Fruit fly (Drosophila melanogaster) whole organism, wandering third instar larva: ENCODE data around the gene CG46427.

Experiments used
- Abd-B ChIP-seq: fragments of >200 bp; optimal IDR thresholded peaks from 2 replicates; lab custom pipeline; 2017; ENCODE audit warnings: missing biosample characterization, missing genetic modification characterization
- CG32264 ChIP-seq: fragments of 200-800 bp; sonication (Bioruptor generic); optimal IDR thresholded peaks from 2 replicates; lab custom pipeline; 2016; ENCODE audit warnings: missing biosample characterization, missing genetic modification characterization
- Dfd ChIP-seq: fragments of >200 bp; optimal IDR thresholded peaks from 2 replicates; lab custom pipeline; 2017; ENCODE audit warnings: missing biosample characterization, missing genetic modification characterization
- GATAd ChIP-seq: sonication (Bioruptor generic); optimal IDR thresholded peaks from 2 replicates; lab custom pipeline; 2016; ENCODE audit warnings: missing biosample characterization, missing genetic modification characterization
- Hr78 ChIP-seq: fragments of >200 bp; optimal IDR thresholded peaks from 2 replicates; lab custom pipeline; 2017; ENCODE audit warnings: missing biosample characterization, missing genetic modification characterization
- Myc ChIP-seq: fragments of >200 bp; optimal IDR thresholded peaks from 2 replicates; lab custom pipeline; 2017
- br ChIP-seq: fragments of 200-800 bp; sonication (Bioruptor generic); optimal IDR thresholded peaks from 2 replicates; lab custom pipeline; 2016; ENCODE audit warnings: missing biosample characterization, missing genetic modification characterization
- brk ChIP-seq: fragments of 200-800 bp; sonication (Bioruptor generic); optimal IDR thresholded peaks from 2 replicates; lab custom pipeline; 2016; ENCODE audit warnings: missing biosample characterization, mild to moderate bottlenecking, missing genetic modification characterization
- ey ChIP-seq: fragments of 200-800 bp; sonication (Bioruptor generic); optimal IDR thresholded peaks from 2 replicates; lab custom pipeline; 2016; ENCODE audit warnings: missing biosample characterization, missing genetic modification characterization
- foxo ChIP-seq, 2 experiments: fragments of 200-800 bp; sonication (Bioruptor generic); optimal IDR thresholded peaks; 2 replicates in 1 of 2; 3 replicates in 1 of 2; lab custom pipeline; 2016 to 2017; ENCODE audit warnings: missing biosample characterization in 2 of 2, missing genetic modification characterization in 2 of 2
- pan ChIP-seq: fragments of >200 bp; optimal IDR thresholded peaks from 2 replicates; lab custom pipeline; 2017
- psq ChIP-seq: fragments of 200-800 bp; sonication (Bioruptor generic); optimal IDR thresholded peaks from 3 replicates; lab custom pipeline; 2017; ENCODE audit warnings: missing biosample characterization, mild to moderate bottlenecking, missing genetic modification characterization, moderate library complexity
- rgr ChIP-seq: fragments of 200-800 bp; sonication (Bioruptor generic); optimal IDR thresholded peaks from 3 replicates; lab custom pipeline; 2016; ENCODE audit warnings: missing biosample characterization, mild to moderate bottlenecking, missing genetic modification characterization
- usp ChIP-seq: fragments of >200 bp; optimal IDR thresholded peaks from 2 replicates; lab custom pipeline; 2017; ENCODE audit warnings: missing biosample characterization, missing genetic modification characterization

DNA sequence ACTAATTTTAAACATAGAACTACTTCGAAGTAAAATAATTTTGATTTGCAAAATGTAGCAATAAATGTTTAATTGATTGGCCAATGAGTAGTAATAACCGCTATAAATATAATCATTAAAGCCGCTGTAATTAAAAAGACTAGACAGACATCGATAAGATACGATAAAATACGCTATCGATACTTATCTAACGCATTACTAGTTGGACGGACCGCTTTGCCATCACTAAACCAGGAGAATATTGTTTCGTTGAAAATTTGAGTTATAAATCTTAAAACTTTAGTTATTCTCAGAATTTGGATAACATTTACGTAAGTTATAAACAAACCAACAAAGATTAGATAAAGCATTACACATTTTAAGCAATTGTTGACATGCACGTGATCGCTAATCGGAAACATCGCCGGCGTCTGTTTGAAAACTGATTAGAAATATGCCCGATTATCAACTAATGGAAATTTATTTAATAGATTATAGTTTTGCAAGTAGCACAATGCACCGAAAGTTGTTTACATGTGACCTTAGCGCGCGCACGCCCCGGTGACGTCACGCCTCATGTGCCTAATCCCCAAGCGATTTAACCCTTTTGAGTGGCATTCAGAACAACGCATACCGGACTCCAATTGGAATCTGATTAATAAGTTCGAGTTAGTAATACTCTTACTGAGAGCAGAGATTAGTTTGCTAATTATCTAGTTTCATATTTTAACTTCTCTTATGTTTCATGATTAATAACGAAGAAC, 633 bp upstream of the CG46427 start, which contains the start of gene Desat1:
- TF ChIP-seq foxo (GFP tag; optimal IDR thresholded peaks at IDR 0.05; lab: Kevin White, UChicago), result no peak
- TF ChIP-seq brk (GFP tag; lab: Kevin White, UChicago), result no peak
- TF ChIP-seq Myc (lab: Kevin White, UChicago), result no peak
- no peak for TF ChIP-seq pan
- TF ChIP-seq rgr (GFP tag; lab: Kevin White, UChicago), result no peak
- no peak for TF ChIP-seq psq
- TF ChIP-seq Abd-B (GFP tag; lab: Kevin White, UChicago), result no peak
- no peak for TF ChIP-seq Hr78 (GFP tag; lab: Kevin White, UChicago)
- TF ChIP-seq ey (GFP tag; lab: Kevin White, UChicago), result no peak
- TF ChIP-seq Dfd (GFP tag; lab: Kevin White, UChicago), result no peak
- TF ChIP-seq GATAd, result no peak
- no peak for TF ChIP-seq usp (GFP tag; lab: Kevin White, UChicago)
- no peak for TF ChIP-seq br (GFP tag; lab: Kevin White, UChicago)
- no peak for TF ChIP-seq CG32264 (GFP tag; lab: Kevin White, UChicago)
